Fruit fly (Drosophila melanogaster) whole organism, embryonic: ENCODE results near the gene Sry-alpha.

Experiments used
- Adf1 ChIP-seq: fragments of 200-800 bp; sonication (Bioruptor generic); IDR thresholded peaks from 2 replicates; pipeline ENCODE4 v1.3.6; 2022; ENCODE audit warnings: missing biosample characterization, missing genetic modification characterization
- Bgb ChIP-seq: fragments of 200-800 bp; sonication (Bioruptor generic); IDR thresholded peaks from 2 replicates; pipeline ENCODE4 v1.3.6; 2022; ENCODE audit warnings: missing biosample characterization, missing genetic modification characterization; ENCODE audit not compliant: partially characterized antibody
- CG10654 ChIP-seq: fragments of 200-800 bp; sonication (Bioruptor generic); optimal IDR thresholded peaks from 2 replicates; lab custom pipeline; 2016; ENCODE audit warnings: missing biosample characterization, missing genetic modification characterization
- CG11695 ChIP-seq: fragments of 200-800 bp; sonication (Bioruptor generic); IDR thresholded peaks from 3 replicates; pipeline ENCODE4 v1.3.6; 2022; ENCODE audit warnings: missing biosample characterization, missing genetic modification characterization
- CG12155 ChIP-seq: fragments of 200-800 bp; sonication (Bioruptor generic); optimal IDR thresholded peaks from 3 replicates; lab custom pipeline; 2016; ENCODE audit warnings: missing biosample characterization, missing genetic modification characterization
- CG15601 ChIP-seq: fragments of 200-800 bp; sonication (Bioruptor generic); optimal IDR thresholded peaks from 3 replicates; lab custom pipeline; 2019; ENCODE audit warnings: missing biosample characterization, mild to moderate bottlenecking, missing genetic modification characterization, moderate library complexity
- CG4404 ChIP-seq: fragments of 200-800 bp; sonication (Bioruptor generic); IDR thresholded peaks from 2 replicates; pipeline ENCODE4 v1.3.6; 2022; ENCODE audit warnings: missing biosample characterization, missing genetic modification characterization
- CG4617 ChIP-seq: fragments of 200-800 bp; sonication (Bioruptor generic); optimal IDR thresholded peaks from 3 replicates; lab custom pipeline; 2016; ENCODE audit warnings: missing biosample characterization, missing genetic modification characterization, borderline replicate concordance
- CG8290 ChIP-seq, 3 experiments: fragments of 200-800 bp; sonication (Bioruptor generic); optimal IDR thresholded peaks; 2 replicates each; lab custom pipeline; 2016 to 2019; ENCODE audit warnings: missing biosample characterization in 3 of 3, missing genetic modification characterization in 3 of 3, mild to moderate bottlenecking in 2 of 3, moderate library complexity in 1 of 3
- Chrac-16 ChIP-seq: fragments of 200-800 bp; sonication (Bioruptor generic); optimal IDR thresholded peaks from 3 replicates; lab custom pipeline; 2016; ENCODE audit warnings: missing biosample characterization, missing genetic modification characterization
- Dip3 ChIP-seq: fragments of 200-800 bp; sonication (Bioruptor generic); optimal IDR thresholded peaks from 3 replicates; lab custom pipeline; 2016; ENCODE audit warnings: missing biosample characterization, missing genetic modification characterization
- E2f2 ChIP-seq: fragments of 200-800 bp; sonication (Bioruptor generic); IDR thresholded peaks from 2 replicates; pipeline ENCODE4 v1.3.6; 2022; ENCODE audit warnings: missing biosample characterization, missing genetic modification characterization
- HmgD ChIP-seq: fragments of 200-800 bp; sonication (Bioruptor generic); optimal IDR thresholded peaks from 3 replicates; lab custom pipeline; 2016; ENCODE audit warnings: missing biosample characterization, missing genetic modification characterization
- Hmr ChIP-seq: fragments of 200-800 bp; sonication (Bioruptor generic); optimal IDR thresholded peaks from 3 replicates; lab custom pipeline; 2017; ENCODE audit warnings: mild to moderate bottlenecking, missing biosample characterization, missing genetic modification reagents, missing genetic modification characterization
- NC2β ChIP-seq: fragments of 200-800 bp; sonication (Bioruptor generic); optimal IDR thresholded peaks from 2 replicates; lab custom pipeline; 2016; ENCODE audit warnings: missing biosample characterization, missing genetic modification characterization
- Nf-YB ChIP-seq: fragments of 200-800 bp; sonication (Bioruptor generic); optimal IDR thresholded peaks from 3 replicates; lab custom pipeline; 2019; ENCODE audit warnings: missing biosample characterization, mild to moderate bottlenecking, missing genetic modification characterization, moderate library complexity
- Nf-YC ChIP-seq: fragments of 200-800 bp; optimal IDR thresholded peaks from 3 replicates; lab custom pipeline; 2019; ENCODE audit warnings: missing biosample characterization, mild to moderate bottlenecking, missing genetic modification characterization, moderate library complexity
- Pdp1 ChIP-seq, 2 experiments: fragments of 200-800 bp; sonication (Bioruptor generic); optimal IDR thresholded peaks; 3 replicates each; lab custom pipeline; 2016; ENCODE audit warnings: missing biosample characterization in 2 of 2, missing genetic modification characterization in 2 of 2, mild to moderate bottlenecking in 1 of 2, moderate library complexity in 1 of 2
- Rfx ChIP-seq: fragments of 200-800 bp; sonication (Bioruptor generic); IDR thresholded peaks from 2 replicates; pipeline ENCODE4 v1.3.6; 2022; ENCODE audit warnings: missing biosample characterization, missing genetic modification characterization
- Spps ChIP-seq: fragments of 200-800 bp; sonication (Bioruptor generic); optimal IDR thresholded peaks from 2 replicates; lab custom pipeline; 2018; ENCODE audit warnings: missing biosample characterization, mild to moderate bottlenecking, missing genetic modification characterization
- bbx ChIP-seq: fragments of 200-800 bp; sonication (Bioruptor generic); IDR thresholded peaks from 2 replicates; pipeline ENCODE4 v1.3.6; 2022; ENCODE audit warnings: missing biosample characterization, missing genetic modification characterization; ENCODE audit not compliant: partially characterized antibody
- bsh ChIP-seq, 2 experiments: fragments of 200-800 bp; sonication (Bioruptor generic); optimal IDR thresholded peaks; 2 replicates each; lab custom pipeline; 2017 to 2018; ENCODE audit warnings: mild to moderate bottlenecking in 2 of 2, missing biosample characterization in 2 of 2, missing genetic modification characterization in 2 of 2, moderate library complexity in 1 of 2
- chm ChIP-seq: fragments of 200-800 bp; sonication (Bioruptor generic); IDR thresholded peaks from 2 replicates; pipeline ENCODE4 v1.3.6; 2022; ENCODE audit warnings: missing biosample characterization, missing genetic modification characterization
- chn ChIP-seq: fragments of 200-800 bp; sonication (Bioruptor generic); optimal IDR thresholded peaks from 2 replicates; lab custom pipeline; 2016; ENCODE audit warnings: missing biosample characterization, missing genetic modification characterization
- corto ChIP-seq: fragments of 200-800 bp; sonication (Bioruptor generic); optimal IDR thresholded peaks from 2 replicates; lab custom pipeline; 2016; ENCODE audit warnings: missing biosample characterization, mild to moderate bottlenecking, missing genetic modification characterization, moderate library complexity
- gcm ChIP-seq: fragments of 200-800 bp; sonication (Bioruptor generic); optimal IDR thresholded peaks from 2 replicates; lab custom pipeline; 2019; ENCODE audit warnings: missing biosample characterization, mild to moderate bottlenecking, missing genetic modification characterization, moderate library complexity
- jing ChIP-seq: fragments of 200-800 bp; sonication (Bioruptor generic); optimal IDR thresholded peaks from 2 replicates; lab custom pipeline; 2018; ENCODE audit warnings: missing biosample characterization, mild to moderate bottlenecking, missing genetic modification characterization
- nmo ChIP-seq: fragments of 200-800 bp; sonication (Bioruptor generic); optimal IDR thresholded peaks from 2 replicates; lab custom pipeline; 2018; ENCODE audit warnings: missing biosample characterization, mild to moderate bottlenecking, missing genetic modification characterization, moderate library complexity
- pros ChIP-seq: fragments of 200-800 bp; sonication (Bioruptor generic); optimal IDR thresholded peaks from 3 replicates; lab custom pipeline; 2019; ENCODE audit warnings: missing biosample characterization, mild to moderate bottlenecking, missing genetic modification characterization, moderate library complexity
- sens ChIP-seq: fragments of 200-800 bp; sonication (Bioruptor generic); peaks from one replicate; lab custom pipeline; 2016; ENCODE audit warnings: missing biosample characterization, missing genetic modification characterization
- seq ChIP-seq: fragments of 200-800 bp; sonication (Bioruptor generic); IDR thresholded peaks from 2 replicates; pipeline ENCODE4 v1.3.6; 2022; ENCODE audit warnings: missing biosample characterization, missing genetic modification characterization
- tap ChIP-seq: fragments of 200-800 bp; optimal IDR thresholded peaks from 3 replicates; lab custom pipeline; 2019; ENCODE audit warnings: missing biosample characterization, mild to moderate bottlenecking, missing genetic modification characterization, moderate library complexity
- toy ChIP-seq: fragments of 200-800 bp; sonication (Bioruptor generic); IDR thresholded peaks from 2 replicates; pipeline ENCODE4 v1.3.6; 2022; ENCODE audit warnings: missing biosample characterization, missing genetic modification characterization
- vvl ChIP-seq: fragments of 200-800 bp; sonication (Bioruptor generic); IDR thresholded peaks from 2 replicates; pipeline ENCODE4 v1.3.6; 2022; ENCODE audit warnings: missing biosample characterization, missing genetic modification characterization

Gene Sry-alpha

DNA sequence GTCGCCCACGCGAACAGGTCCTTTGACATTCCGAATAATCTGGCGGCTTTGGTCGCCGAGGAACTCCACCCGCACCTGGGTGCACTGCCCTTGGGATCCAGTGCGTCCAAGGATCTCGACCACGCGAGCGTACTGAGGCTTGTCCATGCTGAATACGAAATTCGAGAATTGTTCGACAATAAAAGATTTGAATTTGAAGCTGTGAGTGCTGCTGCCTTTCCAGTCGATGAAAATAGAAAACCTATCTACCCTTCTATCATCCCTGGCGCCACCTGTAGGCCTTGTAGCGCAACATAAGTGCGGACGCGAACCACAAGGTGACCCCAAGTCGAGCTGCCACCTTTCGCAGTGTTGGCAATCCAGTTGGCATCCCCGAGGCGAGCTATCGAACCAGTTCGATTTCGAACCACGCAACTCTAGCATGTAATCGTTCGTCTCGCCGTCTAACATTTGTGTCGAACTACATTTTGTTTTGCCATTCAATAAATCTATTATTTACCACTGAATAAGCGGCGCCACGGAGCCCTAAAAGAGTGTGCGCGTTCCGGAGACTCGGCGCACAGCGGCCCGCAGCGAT is 17.0 kb upstream of the Sry-alpha start, which contains the start of the genes RpS28a and Axn (continued):
- TF ChIP-seq CG4617 (GFP tag; lab: Kevin White, UChicago) (peak; percentile 67), chn (GFP tag; lab: Kevin White, UChicago) (no peak), E2f2 (GFP tag; lab: Robert Waterston, UW) (peak; percentile 63), chm (no peak), Hmr (GFP tag; lab: Kevin White, UChicago) (peak; percentile 45), sens (peak; percentile 77), Dip3 (GFP tag; lab: Kevin White, UChicago) (no peak), tap (tag; lab: Kevin White, UChicago) (no peak), toy (GFP tag; lab: Robert Waterston, UW) (no peak), Rfx (GFP tag; lab: Robert Waterston, UW) (peak; percentile 48), CG11695 (GFP tag; lab: Robert Waterston, UW) (no peak), nmo (GFP tag; lab: Kevin White, UChicago) (peak; percentile 19)

DNA sequence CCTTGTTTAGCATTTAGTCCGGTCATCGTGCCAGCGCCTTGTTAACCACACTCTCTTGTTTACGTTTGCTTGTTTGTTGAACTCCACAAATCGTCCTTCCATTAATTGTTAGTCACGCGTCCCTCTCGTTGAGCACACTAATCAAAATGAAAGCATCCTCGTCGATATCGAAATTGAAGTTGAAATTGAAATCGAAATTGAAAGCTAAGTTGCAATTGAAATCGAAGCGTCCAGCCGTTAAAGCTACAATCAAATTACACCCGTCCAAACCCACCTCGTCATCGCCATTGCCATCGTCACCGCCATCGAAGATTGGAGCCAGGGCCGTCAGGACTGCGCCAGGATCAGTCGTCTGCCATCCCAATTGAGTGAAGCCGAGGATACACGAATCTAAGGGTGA is 16.1 kb upstream of the Sry-alpha start:
- TF ChIP-seq CG15601 (peak; percentile 97), Chrac-16 (GFP tag; lab: Kevin White, UChicago) (no peak), vvl (0 out of 2 replicates have a peak, but pooled peaks have one; percentile 8), CG10654 (GFP tag; lab: Kevin White, UChicago) (no peak)
- TF ChIP-seq, all 482 proteins: peak for 2

DNA sequence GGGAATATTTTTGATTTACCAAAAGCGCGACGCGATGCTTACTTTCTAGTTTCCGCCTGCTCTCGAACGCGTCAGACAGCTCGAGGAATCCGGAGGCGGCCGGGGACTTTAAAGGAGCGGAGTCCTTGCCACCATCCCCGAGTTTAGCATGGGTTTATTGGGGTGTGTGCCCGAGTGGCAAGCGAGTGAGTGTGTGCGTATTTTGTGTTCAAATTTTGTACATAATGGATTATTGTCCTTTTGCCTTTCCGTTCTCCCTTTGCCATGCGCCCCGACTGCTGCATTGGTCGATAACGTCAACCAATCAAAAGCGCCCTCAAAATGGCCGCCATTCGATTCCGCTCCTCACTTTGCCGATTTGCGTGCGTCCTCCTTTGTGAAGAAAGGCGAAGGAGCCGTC is 9.5 kb upstream of the Sry-alpha start:
- TF ChIP-seq jing: no peak
- TF ChIP-seq Nf-YC: peak; percentile 96
- peak; percentile 96 for TF ChIP-seq Nf-YB (GFP tag; lab: Kevin White, UChicago)
- no peak for TF ChIP-seq chn (GFP tag; lab: Kevin White, UChicago)
- TF ChIP-seq Pdp1 (GFP tag; optimal IDR thresholded peaks at IDR 0.05; lab: Kevin White, UChicago): no peak
- TF ChIP-seq bsh (GFP tag; optimal IDR thresholded peaks at IDR 0.05; lab: Kevin White, UChicago): no peak
- TF ChIP-seq Bgb (GFP tag; lab: Robert Waterston, UW): 0 out of 2 replicates have a peak, but pooled peaks have one; percentile 25
- peak; percentile 59; the same call in 1 of the 2 replicates for TF ChIP-seq seq
- TF ChIP-seq pros: peak; percentile 77
- no peak for TF ChIP-seq corto (GFP tag; lab: Kevin White, UChicago)
- no peak for TF ChIP-seq CG8290 (GFP tag; optimal IDR thresholded peaks at IDR 0.05; lab: Kevin White, UChicago)
- TF ChIP-seq CG8290 (tag; optimal IDR thresholded peaks at IDR 0.05; lab: Kevin White, UChicago): no peak
- no peak for TF ChIP-seq Spps (tag; lab: Kevin White, UChicago)
- TF ChIP-seq NC2β (GFP tag; lab: Kevin White, UChicago): no peak
- TF ChIP-seq, all 482 proteins: peak for 5

DNA sequence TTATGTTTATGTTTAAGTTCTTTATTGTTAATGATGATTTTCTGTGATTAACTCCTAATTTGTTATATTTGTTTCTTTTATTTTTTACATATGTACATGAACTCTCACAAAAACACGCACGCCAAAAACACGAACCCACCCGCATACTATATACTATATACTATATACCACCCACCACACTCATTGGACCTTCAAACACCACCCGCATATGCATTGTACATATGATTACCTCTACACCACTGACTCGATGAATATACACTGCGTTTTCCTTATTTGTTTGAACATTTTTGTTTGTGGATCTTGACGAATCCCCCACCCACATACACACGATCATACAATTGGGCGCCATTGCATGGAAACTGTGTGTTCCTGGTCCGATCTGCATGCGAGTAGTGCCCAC is 7.2 kb upstream of the Sry-alpha start:
- no peak for TF ChIP-seq CG12155 (GFP tag; lab: Kevin White, UChicago)
- no peak for TF ChIP-seq Adf1
- no peak for TF ChIP-seq bbx (GFP tag; lab: Robert Waterston, UW)
- no peak for TF ChIP-seq HmgD (GFP tag; lab: Kevin White, UChicago)
- TF ChIP-seq CG4404: no peak
- peak; percentile 92 for TF ChIP-seq gcm (GFP tag; lab: Kevin White, UChicago)
- TF ChIP-seq Chrac-16 (GFP tag; lab: Kevin White, UChicago): no peak
